Fruit fly (Drosophila melanogaster) whole organism, prepupa: ENCODE data around the gene CalpC.

Experiments used
- Blimp-1 ChIP-seq: fragments of 200-800 bp; sonication (Bioruptor generic); optimal IDR thresholded peaks from 3 replicates; lab custom pipeline; 2017; ENCODE audit warnings: missing biosample characterization, missing genetic modification characterization, mild to moderate bottlenecking, moderate library complexity, missing genetic modification reagents
- CG10669 ChIP-seq: fragments of 200-800 bp; sonication (Bioruptor generic); optimal IDR thresholded peaks from 3 replicates; lab custom pipeline; 2018; ENCODE audit warnings: missing biosample characterization, mild to moderate bottlenecking, missing genetic modification characterization, moderate library complexity
- CG11294 ChIP-seq: fragments of 200-800 bp; sonication (Bioruptor generic); IDR thresholded peaks from 2 replicates; pipeline ENCODE4 v1.3.6; 2022; ENCODE audit warnings: missing biosample characterization, missing genetic modification characterization
- CG11762 ChIP-seq: fragments of 200-800 bp; sonication (Bioruptor generic); optimal IDR thresholded peaks from 3 replicates; lab custom pipeline; 2016; ENCODE audit warnings: missing biosample characterization, missing genetic modification characterization; ENCODE audit not compliant: insufficient read depth
- CG11902 ChIP-seq: fragments of 200-800 bp; sonication (Bioruptor generic); optimal IDR thresholded peaks from 3 replicates; lab custom pipeline; 2016; ENCODE audit warnings: missing biosample characterization, missing genetic modification characterization
- CG1621 ChIP-seq: fragments of 200-800 bp; sonication (Bioruptor generic); optimal IDR thresholded peaks from 3 replicates; lab custom pipeline; 2018; ENCODE audit warnings: missing biosample characterization, mild to moderate bottlenecking, missing genetic modification characterization
- CG16779 ChIP-seq: fragments of 200-800 bp; sonication (Bioruptor generic); optimal IDR thresholded peaks from 3 replicates; lab custom pipeline; 2017; ENCODE audit warnings: missing biosample characterization, mild to moderate bottlenecking, missing genetic modification characterization
- CG3032 ChIP-seq: fragments of 200-800 bp; optimal IDR thresholded peaks from 2 replicates; lab custom pipeline; 2019; ENCODE audit warnings: missing biosample characterization, mild to moderate bottlenecking, missing genetic modification characterization, moderate library complexity
- CG32006 ChIP-seq: fragments of 200-800 bp; sonication (Bioruptor generic); optimal IDR thresholded peaks from 3 replicates; lab custom pipeline; 2017; ENCODE audit warnings: missing biosample characterization, mild to moderate bottlenecking, missing genetic modification characterization
- CG34406 ChIP-seq: fragments of 200-800 bp; sonication (Bioruptor generic); optimal IDR thresholded peaks from 3 replicates; lab custom pipeline; 2016; ENCODE audit warnings: missing biosample characterization, missing genetic modification characterization
- CG3919 ChIP-seq: fragments of 200-800 bp; sonication (Bioruptor generic); optimal IDR thresholded peaks from 3 replicates; lab custom pipeline; 2016; ENCODE audit warnings: missing biosample characterization, missing genetic modification characterization
- CG6163 ChIP-seq: fragments of 200-800 bp; sonication (Bioruptor generic); IDR thresholded peaks from 3 replicates; pipeline ENCODE4 v1.3.6; 2022; ENCODE audit warnings: missing biosample characterization, missing genetic modification characterization
- CG6276 ChIP-seq: fragments of 200-800 bp; sonication (Bioruptor generic); optimal IDR thresholded peaks from 2 replicates; lab custom pipeline; 2017; ENCODE audit warnings: missing biosample characterization, mild to moderate bottlenecking, missing genetic modification characterization
- CG6792 ChIP-seq: fragments of 200-800 bp; sonication (Bioruptor generic); optimal IDR thresholded peaks from 3 replicates; lab custom pipeline; 2016; ENCODE audit warnings: missing biosample characterization, missing genetic modification characterization
- CG6808 ChIP-seq: fragments of 200-800 bp; sonication (Bioruptor generic); optimal IDR thresholded peaks from 3 replicates; lab custom pipeline; 2017; ENCODE audit warnings: missing biosample characterization, missing genetic modification characterization, mild to moderate bottlenecking, moderate library complexity, missing genetic modification reagents
- CG6854 ChIP-seq: fragments of 200-800 bp; sonication (Bioruptor generic); optimal IDR thresholded peaks from 2 replicates; lab custom pipeline; 2017; ENCODE audit warnings: missing biosample characterization, mild to moderate bottlenecking, missing genetic modification characterization
- CG7368 ChIP-seq: fragments of 200-800 bp; sonication (Bioruptor generic); optimal IDR thresholded peaks from 3 replicates; lab custom pipeline; 2016; ENCODE audit warnings: missing biosample characterization, missing genetic modification characterization
- CG8119 ChIP-seq: fragments of 200-800 bp; sonication (Bioruptor generic); IDR thresholded peaks from 3 replicates; pipeline ENCODE4 v1.3.6; 2022; ENCODE audit warnings: missing biosample characterization, missing genetic modification characterization
- CG8319 ChIP-seq: fragments of 200-800 bp; sonication (Bioruptor generic); optimal IDR thresholded peaks from 3 replicates; lab custom pipeline; 2016; ENCODE audit warnings: missing biosample characterization, missing genetic modification characterization
- CG8632 ChIP-seq: fragments of 200-800 bp; sonication (Bioruptor generic); optimal IDR thresholded peaks from 3 replicates; lab custom pipeline; 2016; ENCODE audit warnings: missing biosample characterization, missing genetic modification characterization
- CG9139 ChIP-seq: fragments of 200-800 bp; sonication (Bioruptor generic); optimal IDR thresholded peaks from 3 replicates; lab custom pipeline; 2017; ENCODE audit warnings: missing biosample characterization, mild to moderate bottlenecking, missing genetic modification characterization
- Eip75B ChIP-seq: fragments of 200-800 bp; sonication (Bioruptor generic); optimal IDR thresholded peaks from 3 replicates; lab custom pipeline; 2016; ENCODE audit warnings: missing biosample characterization, missing genetic modification characterization
- Eip78C ChIP-seq: fragments of 200-800 bp; sonication (Bioruptor generic); peaks from one replicate; lab custom pipeline; 2016; ENCODE audit warnings: missing biosample characterization, missing genetic modification characterization
- Eip93F ChIP-seq: fragments of 200-800 bp; sonication (Bioruptor generic); optimal IDR thresholded peaks from 2 replicates; lab custom pipeline; 2016; ENCODE audit warnings: missing biosample characterization, mild to moderate bottlenecking, missing genetic modification characterization
- Ets21C ChIP-seq: fragments of 200-800 bp; sonication (Bioruptor generic); optimal IDR thresholded peaks from 3 replicates; lab custom pipeline; 2016; ENCODE audit warnings: missing biosample characterization, missing genetic modification characterization
- Ets96B ChIP-seq: fragments of 200-800 bp; optimal IDR thresholded peaks from 2 replicates; lab custom pipeline; 2019; ENCODE audit warnings: missing biosample characterization, mild to moderate bottlenecking, missing genetic modification characterization, moderate library complexity
- Hr38 ChIP-seq: sonication (Bioruptor generic); optimal IDR thresholded peaks from 2 replicates; lab custom pipeline; 2016; ENCODE audit warnings: missing biosample characterization, missing genetic modification characterization
- Hr39 ChIP-seq: fragments of 200-800 bp; sonication (Bioruptor generic); optimal IDR thresholded peaks from 2 replicates; lab custom pipeline; 2016; ENCODE audit warnings: missing biosample characterization, missing genetic modification characterization
- Hr4 ChIP-seq: fragments of 200-800 bp; sonication (Bioruptor generic); optimal IDR thresholded peaks from 3 replicates; lab custom pipeline; 2016; ENCODE audit warnings: missing biosample characterization, missing genetic modification characterization
- Met ChIP-seq: fragments of 200-800 bp; sonication (Bioruptor generic); optimal IDR thresholded peaks from 3 replicates; lab custom pipeline; 2016; ENCODE audit warnings: missing biosample characterization, missing genetic modification characterization
- OdsH ChIP-seq: fragments of 200-800 bp; sonication (Bioruptor generic); optimal IDR thresholded peaks from 3 replicates; lab custom pipeline; 2016; ENCODE audit warnings: missing biosample characterization, missing genetic modification characterization
- Smox ChIP-seq: fragments of 200-800 bp; sonication (Bioruptor generic); optimal IDR thresholded peaks from 3 replicates; lab custom pipeline; 2016; ENCODE audit warnings: missing biosample characterization, missing genetic modification characterization
- Sox102F ChIP-seq: fragments of 200-800 bp; sonication (Bioruptor generic); optimal IDR thresholded peaks from 2 replicates; lab custom pipeline; 2016; ENCODE audit warnings: missing biosample characterization, mild to moderate bottlenecking, missing genetic modification characterization
- Sox14 ChIP-seq: fragments of 200-800 bp; sonication (Bioruptor generic); optimal IDR thresholded peaks from 3 replicates; lab custom pipeline; 2016; ENCODE audit warnings: missing biosample characterization, missing genetic modification characterization
- Sox15 ChIP-seq: fragments of 200-800 bp; sonication (Bioruptor generic); optimal IDR thresholded peaks from 3 replicates; lab custom pipeline; 2016; ENCODE audit warnings: missing biosample characterization, missing genetic modification characterization
- achi ChIP-seq: fragments of 200-800 bp; sonication (Bioruptor generic); optimal IDR thresholded peaks from 3 replicates; lab custom pipeline; 2016; ENCODE audit warnings: missing biosample characterization, missing genetic modification characterization
- acj6 ChIP-seq: fragments of 200-800 bp; sonication (Bioruptor generic); optimal IDR thresholded peaks from 3 replicates; lab custom pipeline; 2016; ENCODE audit warnings: missing biosample characterization, missing genetic modification characterization
- cyc ChIP-seq: fragments of 200-800 bp; sonication (Bioruptor generic); optimal IDR thresholded peaks from 3 replicates; lab custom pipeline; 2016; ENCODE audit warnings: missing biosample characterization, missing genetic modification characterization
- dac ChIP-seq: fragments of 200-800 bp; sonication (Bioruptor generic); optimal IDR thresholded peaks from 2 replicates; lab custom pipeline; 2017; ENCODE audit warnings: missing biosample characterization, mild to moderate bottlenecking, missing genetic modification characterization
- dsx ChIP-seq: fragments of 200-800 bp; optimal IDR thresholded peaks from 3 replicates; lab custom pipeline; 2019; ENCODE audit warnings: missing biosample characterization, mild to moderate bottlenecking, missing genetic modification characterization, moderate library complexity; ENCODE audit not compliant: poor library complexity, severe bottlenecking
- eg ChIP-seq: fragments of 200-800 bp; sonication (Bioruptor generic); IDR thresholded peaks from 3 replicates; pipeline ENCODE4 v1.3.6; 2022; ENCODE audit warnings: missing biosample characterization, missing genetic modification characterization
- esn ChIP-seq: fragments of 200-800 bp; sonication (Bioruptor generic); optimal IDR thresholded peaks from 2 replicates; lab custom pipeline; 2016; ENCODE audit warnings: missing biosample characterization, mild to moderate bottlenecking, missing genetic modification characterization, moderate library complexity
- fd85E ChIP-seq: fragments of 200-800 bp; sonication (Bioruptor generic); optimal IDR thresholded peaks from 3 replicates; lab custom pipeline; 2016; ENCODE audit warnings: missing biosample characterization, missing genetic modification characterization
- fkh ChIP-seq: fragments of 200-800 bp; sonication (Bioruptor generic); optimal IDR thresholded peaks from 3 replicates; lab custom pipeline; 2017; ENCODE audit warnings: missing biosample characterization, mild to moderate bottlenecking, missing genetic modification characterization, moderate library complexity
- lz ChIP-seq: fragments of 200-800 bp; sonication (Bioruptor generic); optimal IDR thresholded peaks from 3 replicates; lab custom pipeline; 2016; ENCODE audit warnings: missing biosample characterization, missing genetic modification characterization
- net ChIP-seq: fragments of 200-800 bp; sonication (Bioruptor generic); optimal IDR thresholded peaks from 3 replicates; lab custom pipeline; 2016; ENCODE audit warnings: missing biosample characterization, missing genetic modification characterization
- ss ChIP-seq, 2 experiments: fragments of 200-800 bp; sonication (Bioruptor generic); optimal IDR thresholded peaks; 2 replicates in 1 of 2; 3 replicates in 1 of 2; lab custom pipeline; 2017 to 2018; ENCODE audit warnings: mild to moderate bottlenecking in 2 of 2, missing biosample characterization in 2 of 2, missing genetic modification characterization in 2 of 2, moderate library complexity in 1 of 2
- svp ChIP-seq: fragments of 200-800 bp; sonication (Bioruptor generic); peaks from one replicate; lab custom pipeline; 2016; ENCODE audit warnings: missing biosample characterization, missing genetic modification characterization
- topi ChIP-seq: fragments of 200-800 bp; sonication (Bioruptor generic); optimal IDR thresholded peaks from 3 replicates; lab custom pipeline; 2016; ENCODE audit warnings: missing biosample characterization, missing genetic modification characterization
- vri ChIP-seq: fragments of 200-800 bp; sonication (Bioruptor generic); optimal IDR thresholded peaks from 3 replicates; lab custom pipeline; 2016; ENCODE audit warnings: missing biosample characterization, mild to moderate bottlenecking, missing genetic modification characterization

CalpC gene

DNA sequence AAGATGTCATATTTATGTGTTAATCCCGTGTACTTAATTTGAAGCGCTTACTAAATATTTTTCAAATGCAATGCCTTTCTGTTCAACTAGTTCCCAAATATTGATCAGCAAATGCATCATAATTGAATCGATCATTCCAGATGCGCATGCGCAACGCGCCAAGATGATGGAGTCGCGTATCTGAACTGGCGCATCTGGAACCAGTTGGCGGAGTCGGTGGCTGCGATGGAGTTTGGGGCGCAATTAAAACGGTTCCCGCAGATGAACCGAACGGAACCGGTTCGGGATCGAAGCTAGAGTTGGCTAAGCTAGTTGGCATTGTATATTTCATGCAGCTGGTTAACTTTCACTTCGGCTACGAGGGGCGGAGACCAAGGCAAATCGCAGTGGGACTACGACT lies at the start of gene CalpC:
Gene CalpC (plus strand): TSS at position 292 of the 400 bp plus-strand sequence.
- TF ChIP-seq topi (GFP tag; lab: Kevin White, UChicago), result no peak
- TF ChIP-seq dac, result no peak
- no peak for TF ChIP-seq CG32006 (GFP tag; lab: Kevin White, UChicago)
- TF ChIP-seq Hr39 (GFP tag; lab: Kevin White, UChicago), result no peak
- TF ChIP-seq CG6163, result no peak
- no peak for TF ChIP-seq CG6854
- no peak for TF ChIP-seq Sox102F
- no peak for TF ChIP-seq CG6792
- TF ChIP-seq CG16779 (tag; lab: Kevin White, UChicago), result no peak
- peak; percentile 13 to 45 for TF ChIP-seq ss (GFP tag; optimal IDR thresholded peaks at IDR 0.05; lab: Kevin White, UChicago)
- TF ChIP-seq CG1621 (tag; lab: Kevin White, UChicago), result peak; percentile 48

dm6 chrX:16275854-16276338 lies 49.7 kb upstream of the CalpC start, which contains the start of the genes kat80 and Prosalpha4:
Gene kat80 (minus strand): TSS chrX:16276180.
Gene Prosalpha4 (plus strand): TSS chrX:16276270.
- TF ChIP-seq Sox14 (GFP tag; lab: Kevin White, UChicago) (no peak), dsx (GFP tag; lab: Kevin White, UChicago) (peak; percentile 69), Eip78C (GFP tag; lab: Kevin White, UChicago) (no peak), acj6 (peak; percentile 2), esn (GFP tag; lab: Kevin White, UChicago) (peak; percentile 19), CG8319 (GFP tag; lab: Kevin White, UChicago) (no peak), Sox15 (GFP tag; lab: Kevin White, UChicago) (no peak), CG10669 (peak; percentile 12), CG8119 (no peak), Eip75B (GFP tag; lab: Kevin White, UChicago) (peak; percentile 50), fkh (GFP tag; lab: Kevin White, UChicago) (no peak), vri (GFP tag; lab: Kevin White, UChicago) (no peak), svp (GFP tag; lab: Kevin White, UChicago) (peak; percentile 45), ss (GFP tag; optimal IDR thresholded peaks at IDR 0.05; lab: Kevin White, UChicago) (peak in 1 of 2 experiments; percentile 0), Ets96B (tag; lab: Kevin White, UChicago) (no peak), Sox102F (no peak), Smox (GFP tag; lab: Kevin White, UChicago) (no peak), CG7368 (GFP tag; lab: Kevin White, UChicago) (peak; percentile 0), CG32006 (GFP tag; lab: Kevin White, UChicago) (peak; percentile 38), CG9139 (GFP tag; lab: Kevin White, UChicago) (no peak), eg (GFP tag; lab: Robert Waterston, UW) (0 out of 3 replicates have a peak, but pooled peaks have one; percentile 36), Ets21C (GFP tag; lab: Kevin White, UChicago) (no peak), topi (GFP tag; lab: Kevin White, UChicago) (no peak), CG8632 (GFP tag; lab: Kevin White, UChicago) (peak; percentile 13), Hr39 (GFP tag; lab: Kevin White, UChicago) (no peak), Hr4 (GFP tag; lab: Kevin White, UChicago) (peak; percentile 33), net (GFP tag; lab: Kevin White, UChicago) (no peak), achi (GFP tag; lab: Kevin White, UChicago) (peak; percentile 40), fd85E (GFP tag; lab: Kevin White, UChicago) (no peak), Hr38 (GFP tag; lab: Kevin White, UChicago) (no peak), CG3919 (GFP tag; lab: Kevin White, UChicago) (peak; percentile 26), CG6792 (peak; percentile 22), Eip93F (GFP tag; lab: Kevin White, UChicago) (no peak), cyc (no peak), OdsH (GFP tag; lab: Kevin White, UChicago) (peak; percentile 24), CG6808 (no peak), CG6276 (no peak), CG11294 (GFP tag; lab: Robert Waterston, UW) (no peak), CG3032 (tag; lab: Kevin White, UChicago) (peak; percentile 28), lz (GFP tag; lab: Kevin White, UChicago) (no peak), CG11762 (no peak), Blimp-1 (GFP tag; lab: Kevin White, UChicago) (no peak), CG11902 (GFP tag; lab: Kevin White, UChicago) (no peak), Met (GFP tag; lab: Kevin White, UChicago) (no peak), CG34406 (GFP tag; lab: Kevin White, UChicago) (peak; percentile 43)
